Worm (Caenorhabditis elegans) whole organism, L2 larva: ENCODE data around the gene hmit-1.1.

Experiments used
- C34F6.9 ChIP-seq: fragments of 150-350 bp; optimal IDR thresholded peaks from 2 replicates; lab custom pipeline; 2014; ENCODE audit warnings: missing biosample characterization, missing genetic modification characterization
- F13H6.1 ChIP-seq: sonication (generic microtip); optimal IDR thresholded peaks from 2 replicates; lab custom pipeline; 2016; ENCODE audit warnings: missing genetic modification characterization, missing compliant biosample characterization
- R02D3.7 ChIP-seq: fragments of 150-350 bp; optimal IDR thresholded peaks from 2 replicates; lab custom pipeline; 2014; ENCODE audit warnings: missing biosample characterization, missing genetic modification characterization
- Y55F3AM.14 ChIP-seq: fragments of 200-800 bp; sonication (Bioruptor generic); optimal IDR thresholded peaks from 2 replicates; lab custom pipeline; 2018; ENCODE audit warnings: mild to moderate bottlenecking, missing genetic modification characterization, missing compliant biosample characterization
- alr-1 ChIP-seq: fragments of 150-350 bp; optimal IDR thresholded peaks from 2 replicates; lab custom pipeline; 2014; ENCODE audit warnings: missing biosample characterization, missing genetic modification characterization
- aly-2 ChIP-seq: fragments of 150-350 bp; optimal IDR thresholded peaks from 2 replicates; lab custom pipeline; 2014; ENCODE audit warnings: missing biosample characterization, missing genetic modification characterization
- ama-1 ChIP-seq: fragments of 150-350 bp; optimal IDR thresholded peaks from 2 replicates; lab custom pipeline; 2018; ENCODE audit warnings: inconsistent platforms
- blmp-1 ChIP-seq: sonication (generic microtip); optimal IDR thresholded peaks from 2 replicates; lab custom pipeline; 2017; ENCODE audit warnings: missing genetic modification characterization, mild to moderate bottlenecking, missing compliant biosample characterization, antibody characterized with exemption, moderate library complexity; ENCODE audit not compliant: insufficient read depth
- ceh-82 ChIP-seq: fragments of 150-350 bp; optimal IDR thresholded peaks from 2 replicates; lab custom pipeline; 2014; ENCODE audit warnings: missing biosample characterization, missing genetic modification characterization
- crh-2 ChIP-seq: sonication (generic microtip); optimal IDR thresholded peaks from 2 replicates; lab custom pipeline; 2017; ENCODE audit warnings: missing biosample characterization, missing genetic modification characterization
- dmd-4 ChIP-seq: sonication (generic microtip); optimal IDR thresholded peaks from 2 replicates; lab custom pipeline; 2017; ENCODE audit warnings: missing biosample characterization, missing genetic modification characterization
- elt-1 ChIP-seq: fragments of 150-350 bp; optimal IDR thresholded peaks from 2 replicates; lab custom pipeline; 2014; ENCODE audit warnings: missing biosample characterization, missing genetic modification characterization
- elt-3 ChIP-seq: sonication (generic microtip); optimal IDR thresholded peaks from 2 replicates; lab custom pipeline; 2017; ENCODE audit warnings: missing biosample characterization, missing genetic modification characterization
- fos-1 ChIP-seq: fragments of 150-350 bp; optimal IDR thresholded peaks from 2 replicates; lab custom pipeline; 2014; ENCODE audit warnings: missing biosample characterization, missing genetic modification characterization
- gmeb-1 ChIP-seq: fragments of 150-350 bp; optimal IDR thresholded peaks from 2 replicates; lab custom pipeline; 2014; ENCODE audit warnings: missing biosample characterization, missing genetic modification characterization
- lin-11 ChIP-seq: fragments of 150-350 bp; sonication (generic microtip); optimal IDR thresholded peaks from 2 replicates; lab custom pipeline; 2014; ENCODE audit warnings: missing biosample characterization, missing genetic modification characterization, inconsistent platforms, mixed read lengths
- lin-13 ChIP-seq: fragments of 150-350 bp; optimal IDR thresholded peaks from 2 replicates; lab custom pipeline; 2014; ENCODE audit warnings: missing biosample characterization, missing genetic modification reagents, missing genetic modification characterization
- lin-39 ChIP-seq: fragments of 150-350 bp; optimal IDR thresholded peaks from 2 replicates; lab custom pipeline; 2014; ENCODE audit warnings: missing biosample characterization, missing genetic modification reagents, missing genetic modification characterization
- mab-5 ChIP-seq: fragments of 150-350 bp; optimal IDR thresholded peaks from 2 replicates; lab custom pipeline; 2014; ENCODE audit warnings: missing biosample characterization, missing genetic modification characterization
- mbf-1 ChIP-seq: sonication (generic microtip); optimal IDR thresholded peaks from 2 replicates; lab custom pipeline; 2017; ENCODE audit warnings: missing biosample characterization, missing genetic modification characterization
- mdl-1 ChIP-seq, 2 experiments: fragments of 150-350 bp in 1 of 2; sonication (generic microtip) in 1 of 2; optimal IDR thresholded peaks; 2 replicates each; lab custom pipeline; 2017; ENCODE audit warnings: missing biosample characterization in 2 of 2, missing genetic modification characterization in 2 of 2
- nhr-10 ChIP-seq: sonication (generic microtip); optimal IDR thresholded peaks from 2 replicates; lab custom pipeline; 2017; ENCODE audit warnings: missing biosample characterization, missing genetic modification characterization
- nhr-11 ChIP-seq: fragments of 150-350 bp; optimal IDR thresholded peaks from 2 replicates; lab custom pipeline; 2014; ENCODE audit warnings: missing biosample characterization, missing genetic modification characterization
- nhr-12 ChIP-seq: fragments of 150-350 bp; optimal IDR thresholded peaks from 2 replicates; lab custom pipeline; 2014; ENCODE audit warnings: missing biosample characterization, missing genetic modification characterization
- nhr-129 ChIP-seq: fragments of 150-350 bp; optimal IDR thresholded peaks from 2 replicates; lab custom pipeline; 2014; ENCODE audit warnings: missing biosample characterization, missing genetic modification characterization
- nhr-21 ChIP-seq: fragments of 150-350 bp; optimal IDR thresholded peaks from 2 replicates; lab custom pipeline; 2014; ENCODE audit warnings: missing biosample characterization, missing genetic modification characterization
- nhr-23 ChIP-seq: fragments of 150-350 bp; optimal IDR thresholded peaks from 2 replicates; lab custom pipeline; 2014; ENCODE audit warnings: missing biosample characterization, missing genetic modification reagents, missing genetic modification characterization
- nhr-237 ChIP-seq: fragments of 150-350 bp; optimal IDR thresholded peaks from 2 replicates; lab custom pipeline; 2014; ENCODE audit warnings: missing biosample characterization, missing genetic modification characterization
- nhr-25 ChIP-seq: fragments of 150-350 bp; sonication (generic microtip); optimal IDR thresholded peaks from 3 replicates; lab custom pipeline; 2014; ENCODE audit warnings: missing biosample characterization, missing genetic modification characterization
- nhr-77 ChIP-seq: fragments of 150-350 bp; optimal IDR thresholded peaks from 2 replicates; lab custom pipeline; 2014; ENCODE audit warnings: missing biosample characterization, missing genetic modification characterization
- peb-1 ChIP-seq: fragments of 150-350 bp; optimal IDR thresholded peaks from 2 replicates; lab custom pipeline; 2014; ENCODE audit warnings: missing biosample characterization, missing genetic modification characterization
- sem-4 ChIP-seq: fragments of 150-350 bp; optimal IDR thresholded peaks from 2 replicates; lab custom pipeline; 2014; ENCODE audit warnings: missing biosample characterization, missing genetic modification reagents, missing genetic modification characterization
- skn-1 ChIP-seq: sonication (generic microtip); optimal IDR thresholded peaks from 2 replicates; lab custom pipeline; 2017; ENCODE audit warnings: missing biosample characterization, missing genetic modification characterization
- sma-9 ChIP-seq, 2 experiments: fragments of 150-350 bp in 1 of 2; sonication (generic microtip) in 1 of 2; optimal IDR thresholded peaks; 2 replicates each; lab custom pipeline; 2014 to 2016; ENCODE audit warnings: missing genetic modification characterization in 2 of 2, mild to moderate bottlenecking in 1 of 2, missing biosample characterization in 1 of 2, missing compliant biosample characterization in 1 of 2, missing genetic modification reagents in 1 of 2, moderate library complexity in 1 of 2
- snpc-4 ChIP-seq: fragments of 150-350 bp; optimal IDR thresholded peaks from 2 replicates; lab custom pipeline; 2014; ENCODE audit warnings: missing biosample characterization, missing genetic modification characterization
- unc-39 ChIP-seq: fragments of 150-350 bp; optimal IDR thresholded peaks from 2 replicates; lab custom pipeline; 2014; ENCODE audit warnings: missing biosample characterization, missing genetic modification characterization
- unc-55 ChIP-seq: fragments of 150-350 bp; sonication (generic microtip); optimal IDR thresholded peaks from 3 replicates; lab custom pipeline; 2014; ENCODE audit warnings: missing biosample characterization, missing genetic modification reagents, missing genetic modification characterization
- unc-62 ChIP-seq: fragments of 150-350 bp; optimal IDR thresholded peaks from 2 replicates; lab custom pipeline; 2014; ENCODE audit warnings: missing biosample characterization, missing genetic modification reagents, missing genetic modification characterization
- zag-1 ChIP-seq: fragments of 150-350 bp; optimal IDR thresholded peaks from 2 replicates; lab custom pipeline; 2014; ENCODE audit warnings: missing biosample characterization, missing genetic modification characterization
- ztf-1 ChIP-seq: fragments of 200-800 bp; sonication (Bioruptor generic); conservative IDR thresholded peaks from 2 replicates; pipeline ENCODE4 v1.3.6; 2022; ENCODE audit warnings: missing genetic modification characterization, missing compliant biosample characterization
- ztf-11 ChIP-seq: sonication (generic microtip); optimal IDR thresholded peaks from 2 replicates; lab custom pipeline; 2017; ENCODE audit warnings: missing biosample characterization, missing genetic modification characterization
- ztf-4 ChIP-seq: fragments of 150-350 bp; optimal IDR thresholded peaks from 2 replicates; lab custom pipeline; 2014; ENCODE audit warnings: missing biosample characterization, missing genetic modification characterization

The hmit-1.1 gene

DNA sequence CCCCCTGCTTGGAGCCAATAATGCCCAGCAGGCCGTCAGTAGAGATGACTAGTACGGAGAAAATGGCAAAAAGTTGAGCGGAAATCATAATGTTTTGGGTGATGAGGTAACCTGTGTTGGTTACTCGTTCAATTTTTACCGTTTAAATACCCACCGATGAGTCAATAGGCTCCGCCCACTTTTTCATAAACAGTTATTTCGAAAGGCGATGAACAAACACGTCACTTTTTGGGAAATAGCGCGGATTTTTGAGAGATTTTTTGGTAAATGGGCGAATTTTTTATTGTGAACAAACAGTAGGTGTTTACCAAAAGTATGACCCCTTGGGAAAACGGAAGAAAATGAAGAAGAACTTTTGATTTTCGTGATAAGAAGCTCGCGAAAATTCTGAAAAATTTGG is 43.6 kb downstream of the hmit-1.1 start, which contains the start of gene ttr-26:
Gene ttr-26 (minus strand): TSS at position 101 of the 400 bp plus-strand sequence.
- peak; percentile 8 for TF ChIP-seq F13H6.1 (tag; lab: Kevin White, UChicago)
- TF ChIP-seq ztf-1 (GFP tag; lab: Robert Waterston, UW), result no peak
- TF ChIP-seq, all 48 proteins: peak for 1

DNA sequence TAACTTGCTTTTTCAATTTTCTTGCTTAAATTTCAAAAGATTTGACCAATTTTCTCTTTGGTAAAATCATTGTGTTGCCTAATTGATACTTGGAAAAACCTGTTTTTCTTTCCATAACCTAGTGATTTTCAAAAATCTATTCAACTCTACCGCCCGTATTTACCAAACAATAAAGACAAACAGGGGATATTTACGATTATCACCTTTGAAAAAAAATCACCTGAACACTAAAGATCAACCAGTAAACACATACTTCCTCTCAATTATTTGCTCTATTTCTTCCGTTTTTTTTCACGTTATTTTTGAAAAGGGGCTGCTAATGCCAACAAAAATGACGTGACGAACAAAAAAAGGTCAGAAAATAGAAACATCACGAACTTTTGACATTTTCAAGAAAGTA is 44.4 kb downstream of the hmit-1.1 start:
- TF ChIP-seq snpc-4 (tag; lab: Kevin White, UChicago) (no peak), sma-9 (GFP tag; optimal IDR thresholded peaks at IDR 0.05; lab: Kevin White, UChicago) (peak; percentile 30), sma-9 (tag; optimal IDR thresholded peaks at IDR 0.05; lab: Kevin White, UChicago) (no peak), lin-13 (no peak), F13H6.1 (tag; lab: Kevin White, UChicago) (peak; percentile 40), nhr-21 (tag; lab: Kevin White, UChicago) (no peak), dmd-4 (tag; lab: Kevin White, UChicago) (no peak), lin-39 (tag; lab: Kevin White, UChicago) (no peak), mab-5 (no peak), elt-1 (tag; lab: Kevin White, UChicago) (no peak)

DNA sequence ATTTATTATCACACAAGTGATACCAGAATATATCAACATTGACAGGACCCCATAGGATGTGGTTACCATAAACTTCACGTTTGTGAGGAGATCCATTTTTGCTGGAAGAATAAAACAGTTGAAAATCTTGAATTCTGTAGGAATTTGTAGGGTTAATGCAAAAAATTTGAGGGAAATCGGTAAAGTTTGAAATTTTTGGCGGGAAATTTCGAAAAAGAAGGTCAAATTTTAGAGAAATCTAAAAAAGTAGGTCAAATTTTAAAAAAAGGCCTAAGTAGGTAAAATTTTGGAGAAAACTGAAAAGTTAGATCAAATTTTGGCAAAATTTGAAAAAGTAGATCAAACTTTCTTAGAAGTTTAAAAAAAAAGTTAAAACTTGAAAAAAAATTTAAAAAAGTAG is 48.2 kb downstream of the hmit-1.1 start, which contains the start of gene srg-34:
Gene srg-34 (minus strand): TSS at position 101 of the 400 bp plus-strand sequence.
- no peak for TF ChIP-seq elt-1 (tag; lab: Kevin White, UChicago)
- TF ChIP-seq nhr-23 (tag; lab: Kevin White, UChicago), result no peak
- no peak for TF ChIP-seq nhr-11 (tag; lab: Kevin White, UChicago)
- TF ChIP-seq lin-11 (tag; lab: Kevin White, UChicago), result no peak
- no peak for TF ChIP-seq sem-4 (tag; lab: Kevin White, UChicago)
- no peak for TF ChIP-seq Y55F3AM.14 (GFP tag; lab: Kevin White, UChicago)
- TF ChIP-seq zag-1 (tag; lab: Kevin White, UChicago), result no peak
- TF ChIP-seq skn-1 (tag; lab: Kevin White, UChicago), result no peak
- no peak for TF ChIP-seq elt-3 (tag; lab: Kevin White, UChicago)
- no peak for TF ChIP-seq mab-5

DNA sequence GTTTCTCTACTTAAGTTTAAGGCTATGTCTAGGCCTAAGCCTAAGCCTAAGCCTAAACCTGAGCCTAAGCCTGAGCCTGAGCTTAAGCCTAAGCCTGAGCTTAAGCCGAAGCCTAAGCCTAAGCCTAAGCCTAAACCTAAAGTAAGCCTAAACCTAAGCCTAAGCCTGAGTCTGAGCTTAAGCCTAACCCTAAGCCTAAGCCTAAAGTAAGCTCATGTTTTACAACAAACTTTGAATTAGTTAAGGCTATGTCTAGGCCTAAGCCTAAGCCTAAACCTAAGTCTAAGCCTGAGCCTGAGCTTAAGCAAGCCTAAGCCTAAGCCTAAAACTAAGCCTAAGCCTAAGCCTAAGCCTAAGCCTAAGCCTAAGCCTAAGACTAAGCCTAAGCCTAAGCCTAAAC is 49.0 kb downstream of the hmit-1.1 start:
- TF ChIP-seq nhr-10 (tag; lab: Kevin White, UChicago), result no peak
- TF ChIP-seq elt-1 (tag; lab: Kevin White, UChicago), result no peak
- no peak for TF ChIP-seq Y55F3AM.14 (GFP tag; lab: Kevin White, UChicago)
- no peak for TF ChIP-seq mbf-1

DNA sequence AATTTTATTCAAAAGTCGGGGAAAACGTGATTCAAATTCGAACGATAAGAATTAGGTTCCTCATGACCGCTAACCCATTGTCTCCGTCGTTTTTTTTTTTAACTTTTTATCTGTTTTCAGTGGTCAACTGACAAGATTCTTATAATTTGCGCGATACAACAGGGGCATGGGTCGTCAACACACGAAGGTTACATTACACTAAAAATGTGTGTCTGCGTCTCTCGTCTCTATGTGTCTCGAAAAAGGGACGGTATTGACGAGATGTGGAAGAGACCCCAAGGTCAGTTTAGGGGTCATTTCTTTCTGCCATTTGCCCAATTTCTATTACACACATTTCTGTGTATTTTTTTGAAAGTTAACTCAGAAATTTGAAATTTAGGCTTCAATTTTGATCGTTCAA is 52.9 kb downstream of the hmit-1.1 start:
- no peak for TF ChIP-seq peb-1 (tag; lab: Kevin White, UChicago)
- no peak for TF ChIP-seq nhr-11 (tag; lab: Kevin White, UChicago)
- TF ChIP-seq ztf-4 (tag; lab: Kevin White, UChicago), result no peak
- TF ChIP-seq C34F6.9, result no peak
- TF ChIP-seq lin-11 (tag; lab: Kevin White, UChicago), result no peak
- no peak for TF ChIP-seq ztf-11 (tag; lab: Kevin White, UChicago)
- TF ChIP-seq lin-13, result peak; percentile 9
- TF ChIP-seq gmeb-1 (tag; lab: Kevin White, UChicago), result no peak
- TF ChIP-seq ama-1 (lab: Kevin White, UChicago), result no peak
- no peak for TF ChIP-seq mbf-1
- TF ChIP-seq nhr-25 (tag; lab: Kevin White, UChicago), result peak; percentile 77
- no peak for TF ChIP-seq skn-1 (tag; lab: Kevin White, UChicago)
- TF ChIP-seq R02D3.7 (tag; lab: Kevin White, UChicago), result no peak
- TF ChIP-seq fos-1 (tag; lab: Kevin White, UChicago), result no peak
- TF ChIP-seq alr-1 (tag; lab: Kevin White, UChicago), result no peak
- TF ChIP-seq mdl-1 (tag; optimal IDR thresholded peaks at IDR 0.05; lab: Kevin White, UChicago), result no peak
- no peak for TF ChIP-seq nhr-12 (tag; lab: Kevin White, UChicago)
- no peak for TF ChIP-seq unc-55 (GFP tag; lab: Kevin White, UChicago)
- TF ChIP-seq unc-62 (GFP tag; lab: Kevin White, UChicago), result no peak
- no peak for TF ChIP-seq nhr-23 (tag; lab: Kevin White, UChicago)
- no peak for TF ChIP-seq zag-1 (tag; lab: Kevin White, UChicago)
- TF ChIP-seq nhr-129 (tag; lab: Kevin White, UChicago), result peak; percentile 9
- TF ChIP-seq mab-5, result no peak
- no peak for TF ChIP-seq unc-39 (tag; lab: Kevin White, UChicago)
- peak; percentile 28 for TF ChIP-seq blmp-1 (tag; lab: Kevin White, UChicago)
- no peak for TF ChIP-seq aly-2
- no peak for TF ChIP-seq ceh-82 (tag; lab: Kevin White, UChicago)
- no peak for TF ChIP-seq sma-9 (GFP tag; optimal IDR thresholded peaks at IDR 0.05; lab: Kevin White, UChicago)
- no peak for TF ChIP-seq sma-9 (tag; optimal IDR thresholded peaks at IDR 0.05; lab: Kevin White, UChicago)
- TF ChIP-seq elt-1 (tag; lab: Kevin White, UChicago), result no peak
- TF ChIP-seq elt-3 (tag; lab: Kevin White, UChicago), result no peak
- peak; percentile 2 for TF ChIP-seq crh-2 (tag; lab: Kevin White, UChicago)
- TF ChIP-seq nhr-77, result no peak
- TF ChIP-seq sem-4 (tag; lab: Kevin White, UChicago), result no peak
- no peak for TF ChIP-seq nhr-237 (tag; lab: Kevin White, UChicago)
- TF ChIP-seq nhr-10 (tag; lab: Kevin White, UChicago), result no peak
